Worm (Caenorhabditis elegans) whole organism, young adult: ENCODE data around the gene pro-1.

ENCODE experiments used
- ceh-27 ChIP-seq: fragments of 200-800 bp; sonication (Bioruptor generic); optimal IDR thresholded peaks from 2 replicates; lab custom pipeline; 2018; ENCODE audit warnings: mild to moderate bottlenecking, missing genetic modification characterization, moderate library complexity, missing compliant biosample characterization
- ekl-4 ChIP-seq: fragments of 200-800 bp; sonication (Bioruptor generic); IDR thresholded peaks from 2 replicates; pipeline ENCODE4 v1.3.6; 2022; ENCODE audit warnings: missing genetic modification reagents, missing genetic modification characterization, missing compliant biosample characterization
- madf-3 ChIP-seq: fragments of 200-800 bp; sonication (Bioruptor generic); IDR thresholded peaks from 2 replicates; pipeline ENCODE4 v1.3.6; 2022; ENCODE audit warnings: missing genetic modification reagents, missing genetic modification characterization, missing compliant biosample characterization
- nhr-120 ChIP-seq: fragments of 200-800 bp; sonication (Bioruptor generic); IDR thresholded peaks from 2 replicates; pipeline ENCODE4 v1.3.6; 2022; ENCODE audit warnings: missing genetic modification characterization, missing compliant biosample characterization
- pha-4 ChIP-seq: fragments of 150-350 bp; sonication (generic microtip); optimal IDR thresholded peaks from 2 replicates; lab custom pipeline; 2014; ENCODE audit warnings: missing biosample characterization, missing genetic modification reagents, missing genetic modification characterization
- rcor-1 ChIP-seq: fragments of 200-800 bp; sonication (Bioruptor generic); IDR thresholded peaks from 2 replicates; pipeline ENCODE4 v1.3.6; 2022; ENCODE audit warnings: missing genetic modification reagents, missing genetic modification characterization, missing compliant biosample characterization
- unc-62 ChIP-seq: fragments of 150-350 bp; optimal IDR thresholded peaks from 2 replicates; lab custom pipeline; 2014; ENCODE audit warnings: missing biosample characterization, missing genetic modification reagents, missing genetic modification characterization
- ztf-26 ChIP-seq: sonication (generic microtip); optimal IDR thresholded peaks from 2 replicates; lab custom pipeline; 2017; ENCODE audit warnings: missing genetic modification characterization, missing compliant biosample characterization
- ztf-3 ChIP-seq: fragments of 200-800 bp; sonication (Bioruptor generic); optimal IDR thresholded peaks from 2 replicates; lab custom pipeline; 2018; ENCODE audit warnings: mild to moderate bottlenecking, missing genetic modification characterization, missing compliant biosample characterization

DNA sequence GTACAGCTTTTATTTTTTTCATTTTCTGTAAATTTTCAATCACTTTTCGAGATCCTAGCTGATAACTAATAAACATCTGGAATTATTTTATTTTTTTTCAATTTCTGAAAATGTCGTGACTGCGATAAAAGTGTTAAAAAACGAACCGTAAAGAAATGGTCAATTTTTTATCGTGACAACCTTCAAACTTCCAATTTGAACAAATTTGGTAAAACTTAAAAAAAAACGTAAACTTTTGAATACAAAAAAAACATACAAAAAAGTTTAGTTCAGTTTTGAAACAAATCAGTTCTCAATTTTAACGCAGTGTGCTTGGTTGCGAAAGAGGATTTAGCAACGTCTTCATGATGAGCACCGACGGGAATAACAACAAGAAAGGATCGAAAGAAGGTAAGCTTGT lies 30.2 kb upstream of the pro-1 start, which contains the start of gene C06A1.3:
- TF ChIP-seq nhr-120 (GFP tag; lab: Robert Waterston, UW): no peak
- no peak for TF ChIP-seq ceh-27 (GFP tag; lab: Kevin White, UChicago)
- no peak for TF ChIP-seq madf-3 (GFP tag; lab: Robert Waterston, UW)
- TF ChIP-seq ekl-4: no peak
- no peak for TF ChIP-seq ztf-3 (GFP tag; lab: Kevin White, UChicago)
- no peak for TF ChIP-seq rcor-1 (GFP tag; lab: Robert Waterston, UW)
- TF ChIP-seq ztf-26: no peak
- no peak for TF ChIP-seq pha-4 (tag; lab: Kevin White, UChicago)
- TF ChIP-seq unc-62 (GFP tag; lab: Kevin White, UChicago): no peak
